Worm (Caenorhabditis elegans) whole organism, early embryonic: ENCODE results near the gene D2096.11.

ENCODE experiments used
- aly-1 ChIP-seq: sonication (generic microtip); optimal IDR thresholded peaks from 2 replicates; lab custom pipeline; 2016; ENCODE audit warnings: missing genetic modification characterization, missing compliant biosample characterization
- ama-1 ChIP-seq: fragments of 150-350 bp; optimal IDR thresholded peaks from 2 replicates; lab custom pipeline; 2014
- flt-1 ChIP-seq: fragments of 200-800 bp; sonication (Bioruptor generic); IDR thresholded peaks from 2 replicates; pipeline ENCODE4 v1.3.6; 2022; ENCODE audit warnings: missing genetic modification characterization, missing compliant biosample characterization

ce11 chrIV:8366295-8366694 is 27.7 kb downstream of the D2096.11 start, which contains the start of gene aagr-1:
- TF ChIP-seq flt-1 (no peak), ama-1 (lab: Kevin White, UChicago) (no peak), aly-1 (no peak)
